Worm (Caenorhabditis elegans): Measurements from ENCODE around the gene Y6G8.14.
"Not testable (repeated sequence)": the region's sequence is repeated elsewhere in the genome, so short reads cannot be mapped to it uniquely, and the experiment has no call there.

The Y6G8.14 gene

DNA sequence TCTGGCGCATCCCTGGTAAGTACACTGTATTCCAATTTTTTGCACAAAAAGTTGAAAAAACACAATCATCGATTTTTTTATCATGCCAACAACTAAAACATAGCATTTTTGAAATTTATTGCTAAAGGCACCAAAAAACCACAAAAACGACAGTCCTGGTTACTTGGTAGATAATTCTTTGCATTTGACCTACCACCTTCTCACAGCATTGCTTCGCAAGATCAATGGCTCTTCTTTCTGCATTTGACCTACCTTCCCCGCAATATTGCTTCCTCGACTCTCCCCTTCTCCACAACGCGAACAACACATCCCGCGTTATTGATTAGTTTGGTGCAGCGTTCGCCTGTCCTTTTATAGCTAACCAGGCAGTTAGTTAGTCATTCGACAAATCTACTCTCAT lies 12.6 kb downstream of the Y6G8.14 start, which contains the start of gene ztf-25:
Gene ztf-25, plus strand, starts transcription at position 301 of the 400 bp plus-strand sequence.
- no peak for TF ChIP-seq fos-1 (tag; optimal IDR thresholded peaks at IDR 0.05)
- TF ChIP-seq nhr-21 (tag; optimal IDR thresholded peaks at IDR 0.05), result no peak
- TF ChIP-seq nhr-6 (tag; optimal IDR thresholded peaks at IDR 0.05), result no peak
- TF ChIP-seq zag-1 (tag; optimal IDR thresholded peaks at IDR 0.05), result no peak
- TF ChIP-seq alr-1 (tag; optimal IDR thresholded peaks at IDR 0.05), result no peak
- TF ChIP-seq ZK546.5 (tag; optimal IDR thresholded peaks at IDR 0.05), result no peak
- no peak for TF ChIP-seq peb-1 (tag; optimal IDR thresholded peaks at IDR 0.05)
- TF ChIP-seq nhr-129 (tag; optimal IDR thresholded peaks at IDR 0.05), result no peak
- TF ChIP-seq unc-55 (GFP tag; optimal IDR thresholded peaks at IDR 0.05), result no peak
- TF ChIP-seq unc-39 (tag; optimal IDR thresholded peaks at IDR 0.05), result no peak

DNA sequence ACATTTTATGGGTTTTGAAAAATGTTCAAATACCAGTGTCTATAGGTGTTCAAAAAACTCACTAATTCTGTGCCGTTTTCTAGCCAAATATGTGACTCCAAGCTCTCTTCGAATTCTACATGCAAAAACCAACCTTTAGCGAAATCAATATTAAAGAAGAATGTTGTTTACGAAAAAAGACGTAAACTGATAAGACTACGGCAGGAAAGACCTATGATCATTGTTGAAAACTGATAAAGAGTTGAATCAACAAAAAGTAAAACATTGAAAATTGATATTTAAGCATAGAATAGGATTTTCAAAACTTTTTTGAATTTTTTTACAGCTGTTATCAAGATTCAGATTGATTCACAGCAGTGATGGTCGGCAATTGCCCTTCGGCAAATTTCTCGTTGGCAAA lies 15.3 kb downstream of the Y6G8.14 start, which contains the start of gene Y6G8.2:
Gene Y6G8.2, minus strand, starts transcription at position 147 of the 400 bp plus-strand sequence.
- TF ChIP-seq fos-1 (tag; optimal IDR thresholded peaks at IDR 0.05) (peak; percentile 60), R02D3.7 (tag; optimal IDR thresholded peaks at IDR 0.05) (no peak)

DNA sequence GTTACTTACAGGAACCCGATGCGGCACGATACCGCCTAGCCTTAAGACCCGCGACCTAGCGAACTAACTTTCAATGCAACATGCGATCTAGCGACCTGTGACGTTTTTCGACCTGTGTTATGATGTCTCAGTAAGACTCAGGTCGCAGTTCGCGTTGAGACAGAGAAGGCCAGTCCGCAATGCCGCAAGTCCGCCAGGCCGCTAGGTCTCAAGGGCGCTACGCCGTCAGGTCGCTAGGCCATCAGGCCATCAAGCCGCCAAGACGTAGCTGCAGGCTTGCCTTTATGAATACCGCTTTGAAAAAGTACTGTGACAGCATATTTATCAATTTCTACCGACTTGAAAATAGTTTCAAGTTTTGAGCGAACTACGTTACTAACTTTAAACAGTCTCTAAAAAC lies 18.5 kb downstream of the Y6G8.14 start:
- no peak for TF ChIP-seq lsy-2 (tag; optimal IDR thresholded peaks at IDR 0.05)
- TF ChIP-seq sma-9 (GFP tag; optimal IDR thresholded peaks at IDR 0.05), result no peak
- TF ChIP-seq sma-9 (tag; optimal IDR thresholded peaks at IDR 0.05), result no peak
- no peak for TF ChIP-seq blmp-1 (tag; optimal IDR thresholded peaks at IDR 0.05; ENCODE audit: insufficient read depth)
- no peak for TF ChIP-seq nhr-12 (tag; optimal IDR thresholded peaks at IDR 0.05)
- no peak for TF ChIP-seq zag-1 (tag; optimal IDR thresholded peaks at IDR 0.05)
- no peak for TF ChIP-seq ztf-1 (GFP tag; conservative IDR thresholded peaks at IDR 0.05)
- no peak for TF ChIP-seq nhr-129 (tag; optimal IDR thresholded peaks at IDR 0.05)
- TF ChIP-seq nhr-23 (tag; optimal IDR thresholded peaks at IDR 0.05), result no peak
- no peak for TF ChIP-seq elt-3 (tag; optimal IDR thresholded peaks at IDR 0.05)
- TF ChIP-seq ZK546.5 (tag; optimal IDR thresholded peaks at IDR 0.05), result no peak
- no peak for TF ChIP-seq unc-62 (GFP tag; optimal IDR thresholded peaks at IDR 0.05)
- no peak for TF ChIP-seq nhr-10 (tag; optimal IDR thresholded peaks at IDR 0.05)
- no peak for TF ChIP-seq fos-1 (tag; optimal IDR thresholded peaks at IDR 0.05)
- TF ChIP-seq sem-4 (tag; optimal IDR thresholded peaks at IDR 0.05), result no peak
- no peak for TF ChIP-seq C34F6.9 (tag; optimal IDR thresholded peaks at IDR 0.05)
- TF ChIP-seq gmeb-1 (tag; optimal IDR thresholded peaks at IDR 0.05), result no peak
- no peak for TF ChIP-seq ama-1 (optimal IDR thresholded peaks at IDR 0.05)
- no peak for TF ChIP-seq skn-1 (tag; optimal IDR thresholded peaks at IDR 0.05)

DNA sequence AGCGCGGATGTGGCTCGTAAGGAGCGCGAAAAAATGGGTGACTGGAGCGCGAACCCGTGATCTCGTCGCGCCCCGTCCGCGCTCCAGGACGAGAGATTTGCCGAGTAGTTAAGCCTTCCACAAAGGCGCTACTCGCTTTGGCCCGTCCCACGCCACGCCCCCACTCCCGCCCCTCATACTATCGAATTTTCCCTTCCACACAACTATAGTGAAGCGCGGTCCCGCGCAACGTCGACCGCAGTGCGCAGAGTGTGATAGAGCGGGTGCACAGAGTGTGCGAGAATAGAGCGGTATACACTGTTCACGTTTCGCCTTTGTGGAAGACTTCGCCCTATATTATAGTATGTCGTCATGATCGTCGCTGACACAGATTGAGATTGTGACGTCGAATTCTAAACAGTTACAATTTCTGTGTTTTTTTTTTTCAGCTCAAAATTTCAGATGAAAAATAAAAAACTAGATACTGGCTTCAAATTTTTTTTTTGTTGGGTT lies 29.8 kb downstream of the Y6G8.14 start, which contains the start of gene fbxa-133:
Gene fbxa-133, plus strand, starts transcription at position 442 of the 492 bp plus-strand sequence.
- not testable (repeated sequence) for TF ChIP-seq ama-1 (optimal IDR thresholded peaks at IDR 0.05); dmd-4 (tag; optimal IDR thresholded peaks at IDR 0.05); F13H6.1 (tag; optimal IDR thresholded peaks at IDR 0.05)

DNA sequence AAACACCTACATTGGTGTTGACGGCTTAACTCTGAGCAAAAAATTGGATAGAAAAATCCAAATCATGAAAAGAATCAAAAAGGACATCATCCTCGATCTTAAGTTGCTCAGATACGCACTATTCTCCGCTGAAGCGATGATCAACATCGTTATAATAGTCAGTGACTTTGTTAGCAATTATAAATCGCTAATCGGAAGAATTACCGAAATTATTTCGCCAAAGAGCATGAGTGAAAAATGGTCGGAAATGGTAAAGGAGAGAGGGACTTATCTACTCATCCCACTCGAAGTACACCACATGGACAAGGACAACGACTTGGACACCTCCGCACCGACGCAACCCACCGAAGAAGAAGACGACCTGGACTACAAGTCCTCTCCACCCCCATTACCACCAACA lies 34.1 kb downstream of the Y6G8.14 start:
- TF ChIP-seq zag-1 (tag; optimal IDR thresholded peaks at IDR 0.05) (no peak), peb-1 (tag; optimal IDR thresholded peaks at IDR 0.05) (no peak), nhr-11 (tag; optimal IDR thresholded peaks at IDR 0.05) (no peak), Y55F3AM.14 (GFP tag; optimal IDR thresholded peaks at IDR 0.05) (no peak), aly-2 (tag; optimal IDR thresholded peaks at IDR 0.05) (no peak), sem-4 (tag; optimal IDR thresholded peaks at IDR 0.05) (no peak), unc-62 (GFP tag; optimal IDR thresholded peaks at IDR 0.05) (no peak), nhr-77 (tag; optimal IDR thresholded peaks at IDR 0.05) (no peak), mdl-1 (tag; optimal IDR thresholded peaks at IDR 0.05) (no peak), alr-1 (tag; optimal IDR thresholded peaks at IDR 0.05) (no peak), nhr-10 (tag; optimal IDR thresholded peaks at IDR 0.05) (no peak), C34F6.9 (tag; optimal IDR thresholded peaks at IDR 0.05) (no peak)

DNA sequence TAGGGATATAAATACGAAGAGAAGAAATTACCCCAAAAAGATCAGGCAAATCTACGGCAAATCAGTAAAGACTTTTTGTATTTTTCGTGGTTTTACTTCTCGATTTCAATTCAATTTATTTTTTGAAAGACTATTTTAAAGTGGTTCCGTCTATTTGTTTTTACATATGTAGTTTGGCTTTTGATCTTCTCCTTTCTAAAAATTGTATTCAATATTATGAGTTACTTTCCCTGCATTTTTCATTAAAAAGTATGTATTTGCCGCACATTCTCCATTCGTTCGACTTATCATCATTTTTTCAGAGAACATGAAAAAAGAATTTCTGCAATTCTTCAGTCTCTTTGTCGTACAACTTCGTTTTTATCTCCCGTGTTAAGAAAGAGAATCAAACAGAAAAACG lies 47.3 kb downstream of the Y6G8.14 start, which contains the start of gene C38D9.2:
Gene C38D9.2, plus strand, starts transcription at position 301 of the 400 bp plus-strand sequence.
- TF ChIP-seq Y55F3AM.14 (GFP tag; optimal IDR thresholded peaks at IDR 0.05) (no peak), elt-1 (tag; optimal IDR thresholded peaks at IDR 0.05) (no peak), lin-13 (GFP tag; optimal IDR thresholded peaks at IDR 0.05) (no peak), peb-1 (tag; optimal IDR thresholded peaks at IDR 0.05) (no peak), zag-1 (tag; optimal IDR thresholded peaks at IDR 0.05) (no peak), nhr-10 (tag; optimal IDR thresholded peaks at IDR 0.05) (no peak), nhr-25 (tag; optimal IDR thresholded peaks at IDR 0.05) (no peak), ztf-11 (tag; optimal IDR thresholded peaks at IDR 0.05) (no peak), sem-4 (tag; optimal IDR thresholded peaks at IDR 0.05) (no peak)

Data from whole organism, L2 larva.